Worm (Caenorhabditis elegans): ENCODE measurements around the gene F39H12.1.

DNA sequence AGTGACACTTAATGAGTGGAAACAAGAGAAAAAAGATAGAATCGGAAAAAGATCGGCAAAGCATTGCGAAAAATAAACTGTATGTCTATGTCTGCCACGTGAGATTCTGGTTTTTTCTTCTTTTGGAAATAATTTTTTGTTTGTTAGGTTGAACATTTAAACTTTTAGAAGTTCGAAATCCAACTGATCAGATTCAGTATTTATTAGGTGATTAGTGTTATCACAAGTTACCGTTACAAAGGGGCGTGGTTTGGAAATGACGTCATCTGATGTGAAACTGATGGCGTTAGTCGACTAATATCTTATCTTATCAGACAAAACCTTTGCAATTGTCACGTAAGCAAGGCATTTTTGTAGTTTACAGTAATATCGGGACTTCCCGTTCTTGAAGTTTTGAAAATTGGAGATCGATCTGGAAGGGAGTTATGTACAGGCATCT lies 29.7 kb downstream of the F39H12.1 start:
- TF ChIP-seq sem-2 (GFP tag; optimal IDR thresholded peaks at IDR 0.05) (no peak), nhr-28 (tag; optimal IDR thresholded peaks at IDR 0.05) (no peak), ztf-11 (tag; optimal IDR thresholded peaks at IDR 0.05) (no peak)
